Worm (Caenorhabditis elegans): ENCODE data around the gene osm-3.
A peak's percentile ranks its signal among the peaks of the same experiment; 100 is the strongest.

Gene osm-3

ce11 chrIV:3805219-3805618 is 4.4 kb upstream of the osm-3 start, which contains the start of gene fbxc-47:
TSS of gene fbxc-47 (plus strand) at chrIV:3805519.
- TF ChIP-seq lsl-1 (GFP tag; optimal IDR thresholded peaks at IDR 0.05) (no peak), repo-1 (tag; optimal IDR thresholded peaks at IDR 0.05) (no peak), sea-2 (GFP tag; IDR thresholded peaks at IDR 0.05) (no peak), Y79H2A.3 (GFP tag; conservative IDR thresholded peaks at IDR 0.05) (no peak), efl-1 (GFP tag; optimal IDR thresholded peaks at IDR 0.05) (no peak), aptf-2 (GFP tag; conservative IDR thresholded peaks at IDR 0.05) (no peak), rpc-1 (optimal IDR thresholded peaks at IDR 0.05) (no peak), rpc-1 (tag; optimal IDR thresholded peaks at IDR 0.05) (no peak), lsy-27 (tag; optimal IDR thresholded peaks at IDR 0.05; ENCODE audit: borderline replicate concordance, insufficient read depth) (no peak), ceh-91 (GFP tag; IDR thresholded peaks at IDR 0.05) (no peak), egrh-3 (GFP tag; IDR thresholded peaks at IDR 0.05) (no peak), Y67H2A.10 (GFP tag; conservative IDR thresholded peaks at IDR 0.05) (no peak), somi-1 (GFP tag; optimal IDR thresholded peaks at IDR 0.05) (no peak), F57C9.4 (tag; optimal IDR thresholded peaks at IDR 0.05) (no peak), ztf-28 (GFP tag; IDR thresholded peaks at IDR 0.05) (no peak)

- TF ChIP-seq hmg-1.2 (GFP tag; IDR thresholded peaks at IDR 0.05): peak; percentile 30; the same call in 1 of the 2 replicates
- TF ChIP-seq F23B12.7 (tag; optimal IDR thresholded peaks at IDR 0.05; ENCODE audit: insufficient read depth): peak; percentile 12
- peak; percentile 0 for TF ChIP-seq attf-5 (GFP tag; optimal IDR thresholded peaks at IDR 0.05)
- TF ChIP-seq sptf-2 (GFP tag; optimal IDR thresholded peaks at IDR 0.05): no peak
- no peak for TF ChIP-seq snpc-4 (GFP tag; optimal IDR thresholded peaks at IDR 0.05)
- TF ChIP-seq snpc-4 (tag; optimal IDR thresholded peaks at IDR 0.05): peak in 1 of 4 experiments; percentile 5
- TF ChIP-seq Y53F4B.3 (GFP tag; IDR thresholded peaks at IDR 0.05): no peak
- peak; percentile 54; the same call in 1 of the 2 replicates for TF ChIP-seq B0019.2 (GFP tag; conservative IDR thresholded peaks at IDR 0.05)
- peak; percentile 37 for TF ChIP-seq ceh-27 (GFP tag; optimal IDR thresholded peaks at IDR 0.05)
- TF ChIP-seq Y79H2A.3 (GFP tag; conservative IDR thresholded peaks at IDR 0.05): 0 out of 2 replicates have a peak, but pooled peaks have one; percentile 54
- no peak for TF ChIP-seq F49E8.2 (tag; optimal IDR thresholded peaks at IDR 0.05; ENCODE audit: insufficient read depth)
- TF ChIP-seq tbp1 (GFP tag; optimal IDR thresholded peaks at IDR 0.05): peak; percentile 19
- TF ChIP-seq unc-130 (GFP tag; optimal IDR thresholded peaks at IDR 0.05): peak; percentile 71
- TF ChIP-seq lin-40 (tag; optimal IDR thresholded peaks at IDR 0.05): peak; percentile 40
- peak; percentile 23; the same call in 1 of the 2 replicates for TF ChIP-seq D2030.7 (GFP tag; IDR thresholded peaks at IDR 0.05)
- TF ChIP-seq C17E4.6 (GFP tag; IDR thresholded peaks at IDR 0.05): no peak
- 0 out of 2 replicates have a peak, but pooled peaks have one; percentile 23 for TF ChIP-seq attf-3 (GFP tag; conservative IDR thresholded peaks at IDR 0.05)
- TF ChIP-seq ztf-25 (GFP tag; IDR thresholded peaks at IDR 0.05): 0 out of 2 replicates have a peak, but pooled peaks have one; percentile 40
- TF ChIP-seq lin-54 (GFP tag; optimal IDR thresholded peaks at IDR 0.05): no peak
- no peak for TF ChIP-seq nfyb-1 (GFP tag; IDR thresholded peaks at IDR 0.05)
- no peak for TF ChIP-seq athp-1 (tag; optimal IDR thresholded peaks at IDR 0.05)
- TF ChIP-seq let-607 (tag; optimal IDR thresholded peaks at IDR 0.05): peak in 1 of 2 experiments; percentile 42
- TF ChIP-seq tlf-1 (GFP tag; optimal IDR thresholded peaks at IDR 0.05): no peak
- TF ChIP-seq ztf-18 (tag; optimal IDR thresholded peaks at IDR 0.05): peak; percentile 12
- TF ChIP-seq cebp-1 (GFP tag; IDR thresholded peaks at IDR 0.05): no peak
- TF ChIP-seq cebp-1 (tag; optimal IDR thresholded peaks at IDR 0.05): peak; percentile 63
- peak; percentile 31 for TF ChIP-seq F33H1.4 (GFP tag; IDR thresholded peaks at IDR 0.05)
- peak; percentile 63; the same call in 1 of the 2 replicates for TF ChIP-seq madf-6 (GFP tag; IDR thresholded peaks at IDR 0.05)
- TF ChIP-seq mcd-1 (GFP tag; IDR thresholded peaks at IDR 0.05): peak; percentile 50; the same call in 1 of the 2 replicates
- peak in 1 of 2 experiments; percentile 1 for TF ChIP-seq rec-8 (tag; optimal IDR thresholded peaks at IDR 0.05)
- TF ChIP-seq lsl-1 (GFP tag; optimal IDR thresholded peaks at IDR 0.05): peak; percentile 26
- TF ChIP-seq ceh-100 (GFP tag; IDR thresholded peaks at IDR 0.05): 0 out of 2 replicates have a peak, but pooled peaks have one; percentile 44
These were observed 2.4 kb upstream of the osm-3 start, which contains the start of the genes algn-14 and M02B7.2 for ce11 chrIV:3803252-3803651. TSS of gene algn-14 (minus strand) at chrIV:3803426. TSS of gene M02B7.2 (plus strand) at chrIV:3803581.

All from whole organism, young adult.